Worm (Caenorhabditis elegans): Measurements from ENCODE around the gene sre-39.

sre-39 gene

DNA sequence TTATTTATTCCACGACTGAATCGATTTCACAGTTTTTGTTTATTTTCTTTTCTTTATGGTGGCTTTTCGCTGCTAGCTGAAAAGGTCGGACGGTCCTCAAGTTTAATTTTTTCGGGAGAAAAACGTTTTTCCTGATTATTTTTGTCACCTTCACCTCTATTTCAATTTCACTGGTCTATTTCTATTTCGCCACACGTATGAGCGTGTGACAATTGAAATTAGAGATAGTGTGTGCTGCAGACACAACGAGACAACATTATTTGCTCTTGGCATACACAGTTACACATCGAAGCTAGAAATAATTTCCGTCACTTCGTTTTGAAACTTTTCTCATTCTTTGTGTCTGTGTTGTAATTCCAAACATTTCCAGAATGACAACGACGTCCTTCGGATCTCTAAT lies 28.6 kb downstream of the sre-39 start, which contains the start of gene F41C3.8:
F41C3.8 (plus strand) TSS at position 371 of the 400 bp plus-strand sequence.
- no peak for TF ChIP-seq ahr-1 (tag; optimal IDR thresholded peaks at IDR 0.05)
- TF ChIP-seq K09A11.1 (tag; optimal IDR thresholded peaks at IDR 0.05; ENCODE audit: insufficient read depth): no peak
- no peak for TF ChIP-seq pqm-1 (tag; optimal IDR thresholded peaks at IDR 0.05)
- no peak for TF ChIP-seq dmd-4 (tag; optimal IDR thresholded peaks at IDR 0.05; ENCODE audit: borderline replicate concordance)
- TF ChIP-seq tbx-7 (tag; optimal IDR thresholded peaks at IDR 0.05): no peak
- no peak for TF ChIP-seq gmeb-2 (tag; optimal IDR thresholded peaks at IDR 0.05)
- no peak for TF ChIP-seq ceh-19 (GFP tag; optimal IDR thresholded peaks at IDR 0.05)
- no peak for TF ChIP-seq unc-42 (tag; optimal IDR thresholded peaks at IDR 0.05)
- TF ChIP-seq ref-2 (tag; optimal IDR thresholded peaks at IDR 0.05): no peak
- no peak for TF ChIP-seq odd-2 (tag; optimal IDR thresholded peaks at IDR 0.05)
- no peak for TF ChIP-seq ceh-30 (tag; optimal IDR thresholded peaks at IDR 0.05)
- TF ChIP-seq elt-2 (tag; optimal IDR thresholded peaks at IDR 0.05): no peak
- TF ChIP-seq elt-4 (tag; optimal IDR thresholded peaks at IDR 0.05): no peak
- no peak for TF ChIP-seq tbx-2 (tag; optimal IDR thresholded peaks at IDR 0.05)

DNA sequence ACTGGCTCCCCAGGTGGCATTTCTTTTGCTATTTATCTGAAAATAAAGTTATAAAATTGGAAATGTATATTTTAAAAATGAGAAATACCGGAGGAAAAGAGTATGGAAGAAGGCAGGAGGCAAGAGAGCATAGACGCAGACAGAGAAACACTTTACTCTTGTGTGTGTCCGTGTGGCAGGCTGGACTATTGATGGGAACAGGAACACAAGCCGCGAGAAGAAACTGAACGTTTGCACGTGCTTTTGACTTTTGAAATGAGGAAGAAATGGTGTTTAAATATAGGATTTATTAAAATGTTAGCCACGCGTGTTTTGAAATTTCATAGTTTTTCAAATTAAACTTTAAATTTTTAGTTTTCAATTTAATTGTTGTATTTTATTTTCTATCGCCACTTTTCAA lies 39.1 kb downstream of the sre-39 start, which contains the start of gene F10G7.10:
F10G7.10 (minus strand) TSS at position 145 of the 400 bp plus-strand sequence.
- no peak for TF ChIP-seq mec-3 (tag; optimal IDR thresholded peaks at IDR 0.05; ENCODE audit: borderline replicate concordance)
- TF ChIP-seq zip-5 (tag; optimal IDR thresholded peaks at IDR 0.05): no peak
- TF ChIP-seq hlh-30 (tag; optimal IDR thresholded peaks at IDR 0.05; ENCODE audit: insufficient read depth): no peak
- no peak for TF ChIP-seq madf-2 (tag; optimal IDR thresholded peaks at IDR 0.05)
- no peak for TF ChIP-seq hlh-13 (GFP tag; optimal IDR thresholded peaks at IDR 0.05)
- TF ChIP-seq pha-4 (tag; optimal IDR thresholded peaks at IDR 0.05): no peak
- TF ChIP-seq lim-6 (tag; optimal IDR thresholded peaks at IDR 0.05): no peak
- no peak for TF ChIP-seq ceh-45 (GFP tag; IDR thresholded peaks at IDR 0.05)
- TF ChIP-seq hlh-15 (tag; optimal IDR thresholded peaks at IDR 0.05): no peak
- TF ChIP-seq ceh-24 (tag; optimal IDR thresholded peaks at IDR 0.05): no peak
- TF ChIP-seq elt-4 (tag; optimal IDR thresholded peaks at IDR 0.05): no peak
- no peak for TF ChIP-seq pros-1 (tag; optimal IDR thresholded peaks at IDR 0.05)
- no peak for TF ChIP-seq sdc-2 (tag; optimal IDR thresholded peaks at IDR 0.05)
- no peak for TF ChIP-seq C08G9.2 (tag; optimal IDR thresholded peaks at IDR 0.05)
- TF ChIP-seq ceh-48 (tag; optimal IDR thresholded peaks at IDR 0.05): no peak
- no peak for TF ChIP-seq ceh-18 (tag; optimal IDR thresholded peaks at IDR 0.05)
- no peak for TF ChIP-seq sox-2 (GFP tag; IDR thresholded peaks at IDR 0.05)
- TF ChIP-seq che-1 (tag; optimal IDR thresholded peaks at IDR 0.05): no peak

DNA sequence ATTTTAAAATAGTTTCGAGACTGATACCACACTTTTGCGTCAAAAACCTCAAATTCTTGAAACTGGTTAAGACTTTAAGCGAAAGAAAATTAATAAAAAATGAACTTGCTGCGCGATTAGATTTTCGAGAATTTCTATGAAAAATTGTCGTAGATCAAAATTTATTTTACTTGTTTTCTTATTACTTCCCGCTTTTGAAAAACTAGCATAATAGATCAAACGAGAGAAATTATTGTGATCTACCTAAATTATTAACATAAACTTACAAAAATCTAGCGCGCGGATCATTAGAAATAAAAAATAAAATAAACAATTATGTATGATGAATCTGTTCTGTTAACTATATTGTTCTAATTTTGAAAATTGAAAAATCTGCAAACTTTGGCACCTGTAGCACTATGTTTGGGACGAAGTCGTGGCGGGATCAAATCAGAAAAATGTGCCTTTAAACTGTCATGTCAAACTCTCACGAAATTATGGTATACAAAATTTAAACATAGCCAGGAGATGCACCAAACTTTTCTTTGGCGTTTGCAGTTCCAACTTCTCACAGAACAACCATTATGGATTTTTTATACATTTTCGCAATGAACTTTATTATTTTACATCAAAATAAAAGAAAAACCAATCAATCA lies 39.8 kb downstream of the sre-39 start:
- TF ChIP-seq fkh-10 (GFP tag; optimal IDR thresholded peaks at IDR 0.05) (no peak), ceh-2 (tag; optimal IDR thresholded peaks at IDR 0.05) (no peak), T23F11.4 (GFP tag; optimal IDR thresholded peaks at IDR 0.05) (no peak), lin-11 (tag; optimal IDR thresholded peaks at IDR 0.05) (no peak), hlh-13 (GFP tag; optimal IDR thresholded peaks at IDR 0.05) (no peak), nhr-232 (tag; optimal IDR thresholded peaks at IDR 0.05) (no peak), hlh-6 (tag; optimal IDR thresholded peaks at IDR 0.05) (no peak), ztf-16 (tag; optimal IDR thresholded peaks at IDR 0.05) (no peak), madf-2 (tag; optimal IDR thresholded peaks at IDR 0.05) (no peak), hlh-30 (tag; optimal IDR thresholded peaks at IDR 0.05; ENCODE audit: insufficient read depth) (no peak), fkh-6 (tag; optimal IDR thresholded peaks at IDR 0.05) (no peak), odd-2 (tag; optimal IDR thresholded peaks at IDR 0.05) (no peak), sdc-2 (tag; optimal IDR thresholded peaks at IDR 0.05) (no peak), nhr-11 (tag; optimal IDR thresholded peaks at IDR 0.05) (no peak), ahr-1 (tag; optimal IDR thresholded peaks at IDR 0.05) (no peak), pha-2 (tag; optimal IDR thresholded peaks at IDR 0.05) (no peak), C08G9.2 (tag; optimal IDR thresholded peaks at IDR 0.05) (no peak), dmd-4 (tag; optimal IDR thresholded peaks at IDR 0.05; ENCODE audit: borderline replicate concordance) (no peak)
